In the genomic region with DNA sequence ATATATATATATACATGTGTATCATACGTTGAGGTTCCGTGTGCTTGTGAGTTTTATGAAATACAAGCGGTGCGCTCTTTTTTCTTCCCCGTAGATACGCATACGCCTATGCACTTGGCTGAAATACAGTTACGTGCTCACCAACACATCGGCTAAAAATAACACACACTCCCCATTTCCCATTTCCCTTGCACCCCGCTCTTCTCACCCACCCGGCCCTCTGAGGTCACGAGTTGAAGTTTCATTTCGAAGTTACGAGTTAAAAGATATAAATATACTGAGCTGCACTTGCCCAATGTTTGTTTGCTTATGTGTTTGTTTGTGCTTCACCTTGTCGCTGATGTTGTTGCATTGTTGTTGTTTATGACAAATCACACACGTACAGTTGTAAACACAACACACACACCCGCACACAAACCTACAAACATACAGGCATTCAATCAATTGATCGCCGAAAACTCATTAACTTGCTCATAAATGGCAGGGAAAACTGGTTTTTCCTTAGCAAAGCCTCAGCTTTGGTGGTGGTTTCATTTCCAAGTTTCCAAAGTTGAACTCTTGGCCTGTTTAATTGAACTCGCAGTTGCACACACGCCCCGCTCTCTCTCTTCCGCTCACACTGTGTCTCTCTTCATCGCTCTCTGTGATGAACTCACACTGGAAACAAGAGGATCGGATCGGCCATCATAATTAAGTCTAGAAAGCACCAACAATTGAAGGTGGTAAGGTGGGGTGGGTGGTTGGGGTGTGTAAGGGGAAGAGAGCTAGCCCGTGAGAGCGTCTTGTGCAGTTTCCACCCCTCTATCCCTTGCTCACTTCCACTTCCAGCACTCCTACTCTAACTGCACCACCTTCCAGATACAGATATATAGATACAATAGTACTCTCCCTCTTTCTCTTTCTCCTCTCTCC, we compare ENCODE assay signal across 3 fruit fly cellular contexts.
TF ChIP-seq lines count a peak whose summit lies in the region.

No protein-coding gene starts in this region.

- no peak for TF ChIP-seq CTCF in whole organism, embryonic (GFP tag; optimal IDR thresholded peaks at IDR 0.05; lab: Kevin White, UChicago)

TF ChIP-seq in whole organism, embryonic, 481 proteins besides CTCF, POLR2A, EP300 and RAD21 (continues in another document):
- TF ChIP-seq Mrtf (GFP tag; IDR thresholded peaks at IDR 0.05; lab: Robert Waterston, UW), result no peak
- no peak for TF ChIP-seq NfI (GFP tag; optimal IDR thresholded peaks at IDR 0.05; lab: Kevin White, UChicago)
- TF ChIP-seq odd (GFP tag; optimal IDR thresholded peaks at IDR 0.05; lab: Kevin White, UChicago), result no peak
- TF ChIP-seq CG30431 (GFP tag; optimal IDR thresholded peaks at IDR 0.05; lab: Kevin White, UChicago), result no peak
- no peak for TF ChIP-seq prd (optimal IDR thresholded peaks at IDR 0.05; lab: Kevin White, UChicago)
- no peak for TF ChIP-seq prd (GFP tag; IDR thresholded peaks at IDR 0.05; lab: Robert Waterston, UW)
- no peak for TF ChIP-seq chn (GFP tag; optimal IDR thresholded peaks at IDR 0.05; lab: Kevin White, UChicago)
- TF ChIP-seq phol (tag; optimal IDR thresholded peaks at IDR 0.05; lab: Kevin White, UChicago), result no peak
- TF ChIP-seq CG11504 (tag; optimal IDR thresholded peaks at IDR 0.05; lab: Kevin White, UChicago), result no peak
- TF ChIP-seq run (tag; optimal IDR thresholded peaks at IDR 0.05; lab: Kevin White, UChicago), result no peak
- TF ChIP-seq rib (GFP tag; IDR thresholded peaks at IDR 0.05; lab: Robert Waterston, UW), result no peak
- TF ChIP-seq CG4707 (GFP tag; optimal IDR thresholded peaks at IDR 0.05; lab: Kevin White, UChicago), result no peak
- peak; percentile 50 for TF ChIP-seq ATbp (GFP tag; optimal IDR thresholded peaks at IDR 0.05; lab: Kevin White, UChicago)
- TF ChIP-seq Doc2 (GFP tag; IDR thresholded peaks at IDR 0.05; lab: Robert Waterston, UW), result no peak
- no peak for TF ChIP-seq Rx (GFP tag; IDR thresholded peaks at IDR 0.05; lab: Robert Waterston, UW)
- TF ChIP-seq CG3838 (GFP tag; optimal IDR thresholded peaks at IDR 0.05; lab: Kevin White, UChicago), result peak; percentile 12
- no peak for TF ChIP-seq CG4404 (GFP tag; IDR thresholded peaks at IDR 0.05; lab: Robert Waterston, UW)
- TF ChIP-seq Jarid2 (GFP tag; optimal IDR thresholded peaks at IDR 0.05; lab: Kevin White, UChicago), result no peak
- no peak for TF ChIP-seq CG4730 (GFP tag; IDR thresholded peaks at IDR 0.05; lab: Robert Waterston, UW)
- 0 out of 4 replicates have a peak, but pooled peaks have one; percentile 66 for TF ChIP-seq chinmo (GFP tag; IDR thresholded peaks at IDR 0.05; lab: Robert Waterston, UW; ENCODE audit: partially characterized antibody)
- no peak for TF ChIP-seq CG10209 (GFP tag; optimal IDR thresholded peaks at IDR 0.05; lab: Kevin White, UChicago)
- no peak for TF ChIP-seq ap (GFP tag; IDR thresholded peaks at IDR 0.05; lab: Robert Waterston, UW)
- no peak for TF ChIP-seq lov (optimal IDR thresholded peaks at IDR 0.05; lab: Kevin White, UChicago)
- TF ChIP-seq lov (GFP tag; IDR thresholded peaks at IDR 0.05; lab: Robert Waterston, UW), result no peak
- TF ChIP-seq Rfx (GFP tag; IDR thresholded peaks at IDR 0.05; lab: Robert Waterston, UW), result no peak
- TF ChIP-seq sens (GFP tag; lab: Kevin White, UChicago), result peak; percentile 80
- no peak for TF ChIP-seq HLHmδ (GFP tag; optimal IDR thresholded peaks at IDR 0.05; lab: Kevin White, UChicago)
- TF ChIP-seq CG10321 (GFP tag; IDR thresholded peaks at IDR 0.05; lab: Robert Waterston, UW), result peak; percentile 36; the same call in 1 of the 2 replicates

TF ChIP-seq in whole organism, prepupa, 60 proteins besides CTCF, POLR2A, EP300 and RAD21:
- TF ChIP-seq topi (GFP tag; optimal IDR thresholded peaks at IDR 0.05; lab: Kevin White, UChicago) (no peak), CG8632 (GFP tag; optimal IDR thresholded peaks at IDR 0.05; lab: Kevin White, UChicago) (no peak), svp (GFP tag; lab: Kevin White, UChicago) (peak; percentile 84), Sox15 (GFP tag; optimal IDR thresholded peaks at IDR 0.05; lab: Kevin White, UChicago) (no peak), Eip75B (GFP tag; optimal IDR thresholded peaks at IDR 0.05; lab: Kevin White, UChicago) (no peak), CG8119 (GFP tag; IDR thresholded peaks at IDR 0.05; lab: Robert Waterston, UW) (peak; percentile 30; the same call in 1 of the 3 replicates), Hr38 (GFP tag; optimal IDR thresholded peaks at IDR 0.05; lab: Kevin White, UChicago) (no peak), CG6163 (GFP tag; IDR thresholded peaks at IDR 0.05; lab: Robert Waterston, UW) (0 out of 3 replicates have a peak, but pooled peaks have one; percentile 25), fkh (GFP tag; optimal IDR thresholded peaks at IDR 0.05; lab: Kevin White, UChicago) (peak; percentile 72), Eip78C (GFP tag; lab: Kevin White, UChicago) (peak; percentile 51), CG6792 (GFP tag; optimal IDR thresholded peaks at IDR 0.05; lab: Kevin White, UChicago) (no peak), pdm3 (GFP tag; optimal IDR thresholded peaks at IDR 0.05; lab: Kevin White, UChicago) (no peak), Lpt (GFP tag; optimal IDR thresholded peaks at IDR 0.05; lab: Kevin White, UChicago) (peak; percentile 72), CG15336 (GFP tag; IDR thresholded peaks at IDR 0.05; lab: Robert Waterston, UW) (peak; percentile 28; the same call in 1 of the 2 replicates), CG7368 (GFP tag; optimal IDR thresholded peaks at IDR 0.05; lab: Kevin White, UChicago) (no peak)

TF ChIP-seq in whole organism, pupa, 21 proteins besides CTCF, POLR2A, EP300 and RAD21:
- no peak for TF ChIP-seq Ets98B (GFP tag; IDR thresholded peaks at IDR 0.05; lab: Robert Waterston, UW)
- TF ChIP-seq D1 (tag; optimal IDR thresholded peaks at IDR 0.05; lab: Kevin White, UChicago), result no peak
- 0 out of 3 replicates have a peak, but pooled peaks have one; percentile 21 for TF ChIP-seq fd96Ca (GFP tag; IDR thresholded peaks at IDR 0.05; lab: Robert Waterston, UW)
- TF ChIP-seq rn (GFP tag; IDR thresholded peaks at IDR 0.05; lab: Robert Waterston, UW), result no peak
- TF ChIP-seq CG8301 (tag; optimal IDR thresholded peaks at IDR 0.05; lab: Kevin White, UChicago), result no peak
- no peak for TF ChIP-seq Pif1A (GFP tag; optimal IDR thresholded peaks at IDR 0.05; lab: Kevin White, UChicago)
- TF ChIP-seq CG9948 (tag; optimal IDR thresholded peaks at IDR 0.05; lab: Kevin White, UChicago), result no peak
- no peak for TF ChIP-seq CG8159 (tag; optimal IDR thresholded peaks at IDR 0.05; lab: Kevin White, UChicago)
- no peak for TF ChIP-seq CG34367 (tag; optimal IDR thresholded peaks at IDR 0.05; lab: Kevin White, UChicago)
- no peak for TF ChIP-seq CG15710 (tag; optimal IDR thresholded peaks at IDR 0.05; lab: Kevin White, UChicago)
- TF ChIP-seq CG13204 (GFP tag; optimal IDR thresholded peaks at IDR 0.05; lab: Kevin White, UChicago), result no peak
- TF ChIP-seq Pif1B (GFP tag; optimal IDR thresholded peaks at IDR 0.05; lab: Kevin White, UChicago), result no peak
- peak; percentile 41; the same call in 1 of the 2 replicates for TF ChIP-seq CG12605 (GFP tag; IDR thresholded peaks at IDR 0.05; lab: Robert Waterston, UW)
- TF ChIP-seq Snoo (tag; optimal IDR thresholded peaks at IDR 0.05; lab: Kevin White, UChicago), result no peak
- no peak for TF ChIP-seq CG17806 (tag; optimal IDR thresholded peaks at IDR 0.05; lab: Kevin White, UChicago)
- TF ChIP-seq EcR (GFP tag; optimal IDR thresholded peaks at IDR 0.05; lab: Kevin White, UChicago), result peak; percentile 49
- TF ChIP-seq CG4496 (GFP tag; IDR thresholded peaks at IDR 0.05; lab: Robert Waterston, UW), result no peak
- no peak; the same call in 1 of the 2 replicates for TF ChIP-seq CG32121 (GFP tag; IDR thresholded peaks at IDR 0.05; lab: Robert Waterston, UW)
